Worm (Caenorhabditis elegans) whole organism, mixed stage, embryonic: Measurements from ENCODE around the gene R144.3.

ENCODE experiments used
- blmp-1 ChIP-seq: fragments of 150-350 bp; optimal IDR thresholded peaks from 2 replicates; lab custom pipeline; 2014; ENCODE audit warnings: missing biosample characterization, missing genetic modification characterization
- ceh-39 ChIP-seq: fragments of 150-350 bp; optimal IDR thresholded peaks from 2 replicates; lab custom pipeline; 2014; ENCODE audit warnings: missing biosample characterization, missing genetic modification characterization
- ces-1 ChIP-seq: fragments of 150-350 bp; optimal IDR thresholded peaks from 2 replicates; lab custom pipeline; 2014; ENCODE audit warnings: missing biosample characterization, missing genetic modification reagents, missing genetic modification characterization
- elt-3 ChIP-seq: fragments of 150-350 bp; optimal IDR thresholded peaks from 2 replicates; lab custom pipeline; 2014; ENCODE audit warnings: missing biosample characterization, missing genetic modification characterization
- nhr-237 ChIP-seq: fragments of 150-350 bp; optimal IDR thresholded peaks from 2 replicates; lab custom pipeline; 2014; ENCODE audit warnings: missing biosample characterization, missing genetic modification characterization
- ztf-11 ChIP-seq: fragments of 150-350 bp; optimal IDR thresholded peaks from 2 replicates; lab custom pipeline; 2014; ENCODE audit warnings: missing biosample characterization, missing genetic modification characterization

DNA sequence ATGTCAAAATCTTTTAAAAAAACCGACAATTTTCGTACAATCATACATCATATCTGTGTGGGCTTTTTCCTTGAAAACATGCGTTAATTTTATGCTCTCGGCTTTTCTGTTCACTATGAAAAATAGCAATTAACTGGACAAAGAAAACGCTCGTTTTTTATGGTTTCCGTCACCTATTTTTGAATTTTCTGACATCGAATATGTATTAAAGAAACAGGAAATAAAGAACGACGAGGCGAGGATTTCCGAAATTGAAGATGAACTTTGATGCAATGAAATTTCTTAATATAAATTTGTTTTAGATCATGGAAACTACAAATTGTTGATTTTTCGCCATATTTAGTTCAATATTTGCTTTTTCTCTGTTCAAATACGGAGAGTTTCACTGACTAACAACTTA is 37.8 kb upstream of the R144.3 start:
- TF ChIP-seq ces-1 (GFP tag; lab: Kevin White, UChicago) (no peak), ceh-39 (no peak), blmp-1 (tag; lab: Kevin White, UChicago) (no peak), nhr-237 (tag; lab: Kevin White, UChicago) (no peak), ztf-11 (no peak), elt-3 (tag; lab: Kevin White, UChicago) (no peak)
